Worm (Caenorhabditis elegans) whole organism, L3 larva: ENCODE data around the gene dib-1.
"Not testable (repeated sequence)": the region's sequence is repeated elsewhere in the genome, so short reads cannot be mapped to it uniquely, and the experiment has no call there.

ENCODE experiments used
- ama-1 ChIP-seq: fragments of 150-350 bp; optimal IDR thresholded peaks from 2 replicates; lab custom pipeline; 2018
- ceh-16 ChIP-seq: sonication (generic microtip); optimal IDR thresholded peaks from 2 replicates; lab custom pipeline; 2017; ENCODE audit warnings: missing biosample characterization, missing genetic modification characterization
- egl-27 ChIP-seq: sonication (generic microtip); optimal IDR thresholded peaks from 4 replicates; lab custom pipeline; 2017; ENCODE audit warnings: missing biosample characterization, missing genetic modification reagents, missing genetic modification characterization
- elt-1 ChIP-seq: fragments of 150-350 bp; optimal IDR thresholded peaks from 2 replicates; lab custom pipeline; 2014; ENCODE audit warnings: missing biosample characterization, missing genetic modification characterization
- fos-1 ChIP-seq: fragments of 150-350 bp; optimal IDR thresholded peaks from 2 replicates; lab custom pipeline; 2014; ENCODE audit warnings: missing biosample characterization, missing genetic modification characterization
- jun-1 ChIP-seq: fragments of 150-350 bp; optimal IDR thresholded peaks from 2 replicates; lab custom pipeline; 2014; ENCODE audit warnings: missing biosample characterization, missing genetic modification reagents, missing genetic modification characterization
- lin-39 ChIP-seq: fragments of 150-350 bp; optimal IDR thresholded peaks from 2 replicates; lab custom pipeline; 2018; ENCODE audit warnings: missing biosample characterization, missing genetic modification reagents, missing genetic modification characterization
- mdl-1 ChIP-seq: fragments of 150-350 bp; optimal IDR thresholded peaks from 2 replicates; lab custom pipeline; 2014; ENCODE audit warnings: missing biosample characterization, missing genetic modification characterization
- nhr-12 ChIP-seq: fragments of 150-350 bp; optimal IDR thresholded peaks from 2 replicates; lab custom pipeline; 2014; ENCODE audit warnings: missing biosample characterization, missing genetic modification characterization
- nhr-23 ChIP-seq: fragments of 150-350 bp; optimal IDR thresholded peaks from 2 replicates; lab custom pipeline; 2014; ENCODE audit warnings: missing biosample characterization, missing genetic modification reagents, missing genetic modification characterization
- nhr-237 ChIP-seq: fragments of 150-350 bp; optimal IDR thresholded peaks from 2 replicates; lab custom pipeline; 2014; ENCODE audit warnings: missing biosample characterization, missing genetic modification characterization
- nhr-25 ChIP-seq: sonication (generic microtip); optimal IDR thresholded peaks from 2 replicates; lab custom pipeline; 2017; ENCODE audit warnings: missing biosample characterization, missing genetic modification characterization
- tbx-2 ChIP-seq: sonication (generic microtip); optimal IDR thresholded peaks from 2 replicates; lab custom pipeline; 2016; ENCODE audit warnings: mild to moderate bottlenecking, missing genetic modification characterization, missing compliant biosample characterization
- unc-39 ChIP-seq: sonication (generic microtip); optimal IDR thresholded peaks from 4 replicates; lab custom pipeline; 2017; ENCODE audit warnings: missing biosample characterization, missing genetic modification characterization

- not testable (repeated sequence) for TF ChIP-seq tbx-2 (tag; lab: Kevin White, UChicago); mdl-1 (tag; lab: Kevin White, UChicago); fos-1 (tag; lab: Kevin White, UChicago); nhr-25 (tag; lab: Kevin White, UChicago); nhr-237 (tag; lab: Kevin White, UChicago); lin-39 (tag; lab: Kevin White, UChicago); ceh-16; unc-39 (tag; lab: Kevin White, UChicago); nhr-12; elt-1 (tag; lab: Kevin White, UChicago); jun-1 (tag; lab: Kevin White, UChicago); nhr-23; ama-1; egl-27 (tag; lab: Kevin White, UChicago)
These were observed 27.0 kb downstream of the dib-1 start, which contains the start of gene Y54G2A.50 for ce11 chrIV:2917729-2918128.
